Fruit fly (Drosophila melanogaster) whole organism: Measurements from ENCODE around the gene Fdh.
A peak's percentile ranks its signal among the peaks of the same experiment; 100 is the strongest.

Source experiments
- CG8478 ChIP-seq: fragments of >200 bp; optimal IDR thresholded peaks from 2 replicates; lab custom pipeline; 2018; ENCODE audit warnings: inconsistent platforms
- Dll ChIP-seq: fragments of >200 bp; optimal IDR thresholded peaks from 2 replicates; lab custom pipeline; 2017
- EcR ChIP-seq, 2 experiments: fragments of >200 bp; optimal IDR thresholded peaks; 2 replicates each; lab custom pipeline; 2017; ENCODE audit warnings: missing biosample characterization in 2 of 2, missing genetic modification characterization in 2 of 2, missing genetic modification reagents in 2 of 2
- pan ChIP-seq: fragments of >200 bp; optimal IDR thresholded peaks from 2 replicates; lab custom pipeline; 2017
- psq ChIP-seq: fragments of >200 bp; optimal IDR thresholded peaks from 2 replicates; lab custom pipeline; 2017
- usp ChIP-seq: fragments of >200 bp; optimal IDR thresholded peaks from 2 replicates; lab custom pipeline; 2017; ENCODE audit warnings: missing biosample characterization, missing genetic modification characterization, mixed read lengths

The Fdh gene

DNA sequence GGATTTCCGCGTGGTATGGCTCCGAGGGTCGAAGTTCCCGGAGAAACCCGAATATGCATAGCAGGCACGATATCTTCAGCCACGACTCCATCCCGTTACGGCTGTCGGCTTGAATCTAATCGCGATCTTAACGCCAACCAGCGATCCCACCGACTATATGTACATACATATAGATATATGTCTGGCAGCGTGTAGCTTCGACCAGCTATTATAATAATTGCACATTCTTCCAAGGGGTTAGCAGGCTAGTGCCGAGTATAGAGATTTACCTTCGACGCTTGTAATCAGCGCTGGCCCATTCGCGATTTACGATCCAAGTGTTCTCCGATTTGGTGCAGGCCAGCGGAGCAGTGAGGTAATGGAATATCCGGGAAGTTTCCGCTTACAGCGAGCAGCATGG is 12.5 kb downstream of the Fdh start, which contains the start of gene CG14694:
Gene CG14694 (minus strand): TSS at position 101 of the 400 bp plus-strand sequence.
- TF ChIP-seq pan (lab: Kevin White, UChicago) (no peak), usp (GFP tag; lab: Kevin White, UChicago) (no peak), Dll (lab: Kevin White, UChicago) (no peak), psq (lab: Kevin White, UChicago) (no peak), EcR (GFP tag; optimal IDR thresholded peaks at IDR 0.05; lab: Kevin White, UChicago) (no peak), CG8478 (lab: Kevin White, UChicago) (no peak)

DNA sequence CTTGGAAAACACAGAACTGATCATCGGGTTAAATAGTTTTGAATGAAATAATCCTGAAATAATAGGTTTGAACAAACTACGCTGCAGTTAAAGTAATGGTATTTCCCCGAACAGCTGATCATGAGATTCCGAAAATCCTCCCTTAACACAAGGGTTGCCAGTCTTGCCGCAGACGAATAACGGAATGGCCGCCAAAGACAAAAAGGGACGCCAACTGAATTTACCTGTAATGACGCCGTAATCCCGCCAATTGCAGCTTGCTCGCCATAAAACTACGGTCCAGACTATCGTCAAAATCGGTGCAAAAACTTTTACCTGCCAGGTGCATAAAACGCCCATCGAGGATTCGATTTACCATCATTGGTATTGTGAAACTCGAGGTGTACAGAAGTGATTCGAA is 15.6 kb downstream of the Fdh start, which contains the start of gene CG4570:
Gene CG4570 (plus strand): TSS at position 190 of the 400 bp plus-strand sequence.
- TF ChIP-seq EcR (GFP tag; optimal IDR thresholded peaks at IDR 0.05; lab: Kevin White, UChicago): no peak
- no peak for TF ChIP-seq CG8478 (lab: Kevin White, UChicago)
- TF ChIP-seq usp (GFP tag; lab: Kevin White, UChicago): no peak
- TF ChIP-seq Dll (lab: Kevin White, UChicago): no peak
- no peak for TF ChIP-seq psq (lab: Kevin White, UChicago)
- no peak for TF ChIP-seq pan (lab: Kevin White, UChicago)

DNA sequence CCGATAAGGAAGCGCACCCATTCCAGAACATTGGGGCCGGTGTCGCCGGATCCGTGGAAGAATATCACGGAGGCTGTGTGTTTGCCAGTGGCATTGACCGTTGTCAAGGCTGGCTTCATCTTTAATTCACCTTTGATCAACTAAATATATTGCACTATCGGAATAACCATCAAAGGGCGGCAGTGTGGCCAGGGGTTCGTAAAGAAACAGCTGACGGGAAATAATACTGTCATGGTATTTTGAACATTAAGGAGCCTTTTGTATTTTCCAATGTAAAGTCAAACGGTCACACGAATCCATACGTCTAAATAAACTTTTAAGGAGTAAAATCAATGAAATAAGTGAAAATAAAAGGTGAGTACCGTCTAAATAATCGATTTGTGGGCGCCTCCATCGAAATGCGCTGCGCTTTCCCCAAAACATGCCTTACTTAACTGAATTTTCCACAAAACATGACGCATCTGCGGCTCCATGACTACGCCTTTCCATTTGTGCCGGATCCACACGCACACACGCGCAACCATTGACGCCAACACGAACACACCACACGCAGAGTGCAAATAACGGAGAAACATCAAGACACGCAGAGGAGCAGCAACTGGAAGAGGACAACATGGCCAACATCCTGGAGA is 17.8 kb downstream of the Fdh start, which contains the start of the genes CG6567 and CG4511:
Gene CG6567 (minus strand): TSS at position 209 of the 632 bp plus-strand sequence.
Gene CG4511 (plus strand): TSS at position 259 of the 632 bp plus-strand sequence.
- TF ChIP-seq psq (lab: Kevin White, UChicago): no peak
- TF ChIP-seq EcR (GFP tag; optimal IDR thresholded peaks at IDR 0.05; lab: Kevin White, UChicago): no peak
- no peak for TF ChIP-seq usp (GFP tag; lab: Kevin White, UChicago)
- TF ChIP-seq CG8478 (lab: Kevin White, UChicago): no peak
- no peak for TF ChIP-seq Dll (lab: Kevin White, UChicago)
- TF ChIP-seq pan (lab: Kevin White, UChicago): no peak

DNA sequence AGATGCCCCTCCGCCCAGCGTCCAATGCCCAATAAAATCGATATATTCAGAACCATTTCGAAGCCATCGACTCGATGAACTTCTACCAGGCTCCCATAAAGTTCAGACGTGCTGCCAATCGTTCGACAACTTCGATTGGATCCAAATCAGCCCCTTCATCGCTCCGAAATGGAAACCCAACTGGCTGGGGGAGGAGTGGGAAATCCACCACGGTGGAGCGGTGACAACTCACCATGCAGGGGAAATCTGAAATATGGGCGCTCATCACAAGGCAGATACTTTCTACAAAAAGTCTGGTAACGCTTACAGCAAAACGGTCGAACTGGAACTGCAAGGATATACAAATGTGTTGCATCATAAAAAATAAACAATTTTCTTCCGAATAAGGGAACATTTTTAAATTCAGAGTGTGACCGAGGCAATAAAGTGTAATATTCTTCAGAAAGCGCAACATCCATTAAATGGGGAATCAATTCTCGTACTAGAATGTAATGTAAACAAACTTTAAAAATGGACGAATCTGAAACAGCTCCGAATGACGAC is 19.9 kb downstream of the Fdh start, which contains the start of gene CG4565:
Gene CG4565 (plus strand): TSS at position 493 of the 543 bp plus-strand sequence.
- TF ChIP-seq usp (GFP tag; lab: Kevin White, UChicago): no peak
- no peak for TF ChIP-seq pan (lab: Kevin White, UChicago)
- TF ChIP-seq CG8478 (lab: Kevin White, UChicago): no peak
- TF ChIP-seq Dll (lab: Kevin White, UChicago): no peak
- TF ChIP-seq psq (lab: Kevin White, UChicago): no peak
- no peak for TF ChIP-seq EcR (GFP tag; optimal IDR thresholded peaks at IDR 0.05; lab: Kevin White, UChicago)

DNA sequence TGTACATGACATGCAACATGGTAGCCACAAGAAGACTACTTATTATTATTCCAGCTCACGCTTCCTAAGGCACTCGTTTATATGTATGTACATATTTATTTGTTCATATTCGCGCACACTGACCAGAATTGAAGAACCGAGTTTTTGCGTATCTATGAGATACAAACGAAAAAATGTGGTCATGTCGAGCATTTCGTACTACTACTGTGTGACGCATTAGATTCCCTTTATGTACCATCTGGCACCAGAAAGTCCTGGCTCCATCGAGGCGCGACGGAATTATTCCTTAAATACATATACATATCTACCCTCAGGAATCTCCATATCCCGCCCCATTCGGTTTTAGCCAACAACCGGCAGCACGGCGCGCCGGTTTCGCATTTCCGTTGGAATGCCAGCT is 21.5 kb downstream of the Fdh start:
- no peak for TF ChIP-seq psq (lab: Kevin White, UChicago)
- TF ChIP-seq CG8478 (lab: Kevin White, UChicago): no peak
- peak; percentile 44 for TF ChIP-seq pan (lab: Kevin White, UChicago)

DNA sequence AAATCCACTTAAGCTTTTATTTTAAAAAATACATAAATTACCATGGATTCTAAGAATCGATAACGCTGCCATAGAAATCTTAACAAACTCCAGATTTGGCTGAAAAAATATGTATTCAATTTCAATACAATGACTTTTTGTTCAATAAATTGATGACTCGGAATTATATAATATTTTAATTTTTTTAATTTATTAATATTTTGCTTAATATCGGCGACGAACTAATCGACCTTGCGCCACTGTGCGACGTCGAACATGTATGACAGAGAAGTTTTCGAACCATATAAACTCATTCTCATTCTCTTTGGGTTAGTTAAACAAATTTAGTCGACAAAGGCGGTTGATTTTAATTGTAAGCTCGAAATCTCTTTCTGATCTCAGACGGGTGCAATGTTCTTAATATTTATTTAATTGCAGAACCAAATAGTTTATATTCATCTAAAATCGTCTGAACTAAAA is 22.6 kb downstream of the Fdh start, which contains the start of gene CG42394:
Gene CG42394 (plus strand): TSS at position 311 of the 459 bp plus-strand sequence.
- no peak for TF ChIP-seq usp (GFP tag; lab: Kevin White, UChicago)
- no peak for TF ChIP-seq EcR (GFP tag; optimal IDR thresholded peaks at IDR 0.05; lab: Kevin White, UChicago)
- TF ChIP-seq Dll (lab: Kevin White, UChicago): no peak
- TF ChIP-seq pan (lab: Kevin White, UChicago): no peak
- TF ChIP-seq psq (lab: Kevin White, UChicago): no peak
- no peak for TF ChIP-seq CG8478 (lab: Kevin White, UChicago)

DNA sequence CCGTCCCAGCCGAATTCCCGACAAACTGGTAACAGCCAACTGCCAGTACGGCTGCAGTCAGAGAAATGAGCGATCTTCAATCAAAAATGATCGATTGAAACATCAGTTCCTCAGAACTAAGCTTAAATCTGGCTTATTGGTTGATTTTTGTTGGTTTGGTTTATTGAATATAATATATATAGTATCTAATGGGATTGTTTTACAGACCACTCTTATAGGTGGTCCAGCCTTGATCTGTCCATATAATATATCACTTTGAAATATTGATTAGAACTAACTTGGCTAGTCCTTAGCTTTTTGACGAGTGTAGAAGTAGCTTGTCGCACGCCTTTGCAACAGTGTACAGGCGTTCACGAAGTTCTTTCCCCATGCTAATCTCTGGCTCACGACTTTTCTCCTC is 29.8 kb downstream of the Fdh start:
- TF ChIP-seq EcR (GFP tag; optimal IDR thresholded peaks at IDR 0.05; lab: Kevin White, UChicago) (no peak), CG8478 (lab: Kevin White, UChicago) (no peak), pan (lab: Kevin White, UChicago) (no peak), Dll (lab: Kevin White, UChicago) (no peak), psq (lab: Kevin White, UChicago) (no peak)

DNA sequence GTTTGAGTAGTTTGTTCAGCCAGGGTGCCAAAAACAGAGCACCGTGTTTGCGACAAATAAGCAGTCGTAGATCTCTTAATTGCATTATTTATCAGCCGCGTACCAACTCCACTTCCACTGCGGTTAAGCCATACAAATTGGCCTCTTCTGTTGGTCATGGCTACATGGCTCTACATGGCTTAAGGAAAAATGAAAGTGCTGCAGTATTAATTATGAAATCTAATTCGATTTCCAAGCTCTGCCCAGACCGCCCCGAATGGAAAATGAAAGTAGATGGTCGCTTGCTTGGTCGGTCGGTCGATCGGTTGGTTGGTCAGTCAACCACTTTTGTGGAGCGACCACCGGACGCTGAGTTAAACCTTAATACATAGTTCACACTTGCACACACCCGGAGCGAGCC is 35.3 kb downstream of the Fdh start:
- TF ChIP-seq CG8478 (lab: Kevin White, UChicago): no peak
- no peak for TF ChIP-seq usp (GFP tag; lab: Kevin White, UChicago)
- TF ChIP-seq EcR (GFP tag; optimal IDR thresholded peaks at IDR 0.05; lab: Kevin White, UChicago): no peak
- no peak for TF ChIP-seq Dll (lab: Kevin White, UChicago)
- TF ChIP-seq pan (lab: Kevin White, UChicago): no peak
- no peak for TF ChIP-seq psq (lab: Kevin White, UChicago)

DNA sequence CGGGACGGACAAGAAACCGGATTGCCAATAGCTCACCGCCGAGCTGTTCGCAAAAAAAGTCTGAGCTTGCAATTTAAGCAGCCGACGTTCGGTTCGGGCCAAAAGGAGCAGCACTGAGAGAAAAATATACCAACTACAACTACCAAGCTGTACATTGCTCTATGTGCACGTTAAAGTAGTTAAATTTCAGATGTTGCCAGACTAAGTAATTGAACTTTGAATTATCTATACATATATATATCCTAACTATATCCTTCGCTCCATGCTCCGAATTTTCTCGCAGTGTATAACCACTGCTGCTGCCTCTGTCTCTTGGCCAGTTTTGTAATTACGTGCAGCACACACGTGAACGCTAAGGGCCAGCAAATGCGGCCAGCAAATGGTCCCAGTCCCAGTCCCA is 37.3 kb downstream of the Fdh start:
- TF ChIP-seq EcR (GFP tag; optimal IDR thresholded peaks at IDR 0.05; lab: Kevin White, UChicago): no peak
- TF ChIP-seq pan (lab: Kevin White, UChicago): no peak
- no peak for TF ChIP-seq psq (lab: Kevin White, UChicago)

DNA sequence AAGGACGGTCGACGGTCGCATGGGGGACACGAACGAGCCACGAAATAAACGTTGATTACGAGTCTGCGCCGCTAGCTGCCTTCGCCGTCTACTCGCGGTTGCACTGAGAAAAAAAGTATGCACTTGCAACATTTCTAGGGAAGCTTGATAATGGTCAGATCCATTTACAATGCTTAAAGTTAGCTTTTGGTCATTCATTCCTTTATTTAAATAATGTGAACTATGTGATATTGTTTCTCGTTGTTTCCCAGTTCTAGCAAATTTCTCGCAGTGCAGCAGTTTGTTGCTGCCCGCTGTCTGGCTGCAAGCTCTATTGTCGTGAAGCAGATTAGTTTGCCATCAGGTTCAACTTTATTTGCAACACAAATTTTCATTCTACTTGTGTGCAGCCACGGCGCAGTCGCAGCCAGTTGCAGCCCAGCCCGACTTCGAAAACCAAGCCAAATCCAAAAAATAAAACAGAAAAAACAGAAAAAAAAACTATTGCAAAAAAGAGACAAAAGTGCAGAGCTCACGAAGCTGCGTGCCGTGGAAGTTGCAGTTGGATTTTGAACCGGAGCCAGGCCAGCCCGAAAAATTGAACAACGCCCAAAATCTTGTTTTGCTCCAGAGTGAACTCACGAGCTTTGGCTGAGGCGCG is 39.5 kb downstream of the Fdh start:
- TF ChIP-seq pan (lab: Kevin White, UChicago) (no peak), usp (GFP tag; lab: Kevin White, UChicago) (no peak), Dll (lab: Kevin White, UChicago) (no peak), psq (lab: Kevin White, UChicago) (no peak), EcR (GFP tag; optimal IDR thresholded peaks at IDR 0.05; lab: Kevin White, UChicago) (no peak), CG8478 (lab: Kevin White, UChicago) (no peak)

DNA sequence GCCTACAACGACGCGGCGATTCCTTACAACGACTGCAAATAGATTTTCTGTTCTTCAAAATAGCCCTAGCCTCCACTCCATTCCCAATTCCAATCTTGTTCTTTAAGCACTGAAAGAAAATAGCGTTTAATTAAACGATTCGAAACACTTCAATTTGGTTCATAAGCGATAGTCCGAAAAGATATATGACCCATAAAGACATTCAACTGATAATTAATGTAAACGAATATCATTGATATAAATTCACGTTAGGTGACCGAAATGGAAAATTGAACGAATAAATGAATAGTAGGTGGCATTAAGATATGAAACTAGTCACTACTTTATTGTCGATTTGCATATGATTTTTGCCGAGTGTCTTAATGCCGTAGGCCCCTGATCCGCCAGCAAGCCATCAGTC is 42.4 kb downstream of the Fdh start:
- TF ChIP-seq Dll (lab: Kevin White, UChicago) (no peak), CG8478 (lab: Kevin White, UChicago) (no peak)
